Worm (Caenorhabditis elegans): Measurements from ENCODE around the gene B0302.4.

- TF ChIP-seq unc-39 (tag; optimal IDR thresholded peaks at IDR 0.05) (no peak), mdl-1 (tag; optimal IDR thresholded peaks at IDR 0.05) (no peak)
Measured at ce11 chrX:17135704-17136103, 40.9 kb downstream of the B0302.4 start.
